Worm (Caenorhabditis elegans): ENCODE measurements around the gene pigw-1.

DNA sequence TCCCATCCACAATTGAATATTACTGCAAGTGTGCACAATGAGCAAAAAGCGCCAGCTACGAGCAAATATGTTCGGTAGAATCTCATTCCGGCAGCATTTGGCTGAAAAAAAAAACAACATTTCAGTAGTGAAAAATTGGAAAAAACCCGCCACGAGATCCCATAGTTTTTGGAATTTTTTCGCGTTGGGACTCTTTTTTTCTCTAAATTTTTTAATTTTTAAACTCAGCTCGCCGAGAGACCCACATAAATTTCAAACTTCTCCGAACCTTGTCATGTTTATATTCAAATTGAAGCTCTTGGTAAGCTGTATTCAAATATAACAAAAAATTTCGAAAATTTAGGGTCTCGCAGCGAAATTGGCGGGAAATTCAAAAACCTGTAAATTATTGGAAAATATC lies 9.6 kb upstream of the pigw-1 start, which contains the start of gene sqv-2:
- no peak for TF ChIP-seq klf-2 (GFP tag; conservative IDR thresholded peaks at IDR 0.05)
- TF ChIP-seq flt-1 (GFP tag; IDR thresholded peaks at IDR 0.05), result no peak
- no peak for TF ChIP-seq tab-1 (GFP tag; IDR thresholded peaks at IDR 0.05)
- no peak for TF ChIP-seq T22C8.4 (GFP tag; IDR thresholded peaks at IDR 0.05)
- no peak for TF ChIP-seq ztf-29 (GFP tag; IDR thresholded peaks at IDR 0.05)

Measured in whole organism, midembryonic.